Fruit fly (Drosophila melanogaster) whole organism, pupa: Measurements from ENCODE around the gene tai.

Experiments
- CG13204 ChIP-seq: fragments of 200-800 bp; sonication (Bioruptor generic); optimal IDR thresholded peaks from 2 replicates; lab custom pipeline; 2018; ENCODE audit warnings: missing biosample characterization, mild to moderate bottlenecking, missing genetic modification characterization, moderate library complexity
- CG8301 ChIP-seq: fragments of 200-800 bp; sonication (Bioruptor generic); optimal IDR thresholded peaks from 2 replicates; lab custom pipeline; 2018; ENCODE audit warnings: missing biosample characterization, mild to moderate bottlenecking, missing genetic modification characterization

DNA sequence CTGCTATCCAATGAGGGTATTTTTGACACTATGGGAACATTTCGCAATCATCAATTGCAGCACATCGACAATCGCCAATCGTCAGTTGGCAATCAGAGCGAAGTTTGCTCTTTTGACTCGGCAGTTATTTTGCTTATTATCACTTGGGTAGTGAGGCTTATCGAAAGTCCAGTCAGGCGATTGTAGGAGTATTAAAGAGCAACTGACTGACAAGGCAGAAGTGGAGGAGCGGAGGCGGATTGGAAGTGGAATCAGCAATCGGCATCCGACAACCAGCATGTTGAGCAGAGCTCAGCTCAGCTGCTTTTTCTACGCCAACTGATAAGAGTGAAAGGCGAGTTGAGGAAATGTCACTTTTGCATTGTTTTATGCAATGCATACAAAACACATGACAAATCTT lies 44.2 kb upstream of the tai start:
- TF ChIP-seq CG8301 = no peak
- no peak for TF ChIP-seq CG13204
